Fruit fly (Drosophila melanogaster) whole organism: ENCODE data around the gene CG11030.

ENCODE experiments used
- CG8478 ChIP-seq: fragments of >200 bp; optimal IDR thresholded peaks from 2 replicates; lab custom pipeline; 2018; ENCODE audit warnings: inconsistent platforms
- Dll ChIP-seq: fragments of >200 bp; optimal IDR thresholded peaks from 2 replicates; lab custom pipeline; 2017
- EcR ChIP-seq, 2 experiments: fragments of >200 bp; optimal IDR thresholded peaks; 2 replicates each; lab custom pipeline; 2017; ENCODE audit warnings: missing biosample characterization in 2 of 2, missing genetic modification characterization in 2 of 2, missing genetic modification reagents in 2 of 2
- pan ChIP-seq: fragments of >200 bp; optimal IDR thresholded peaks from 2 replicates; lab custom pipeline; 2017
- psq ChIP-seq: fragments of >200 bp; optimal IDR thresholded peaks from 2 replicates; lab custom pipeline; 2017
- usp ChIP-seq: fragments of >200 bp; optimal IDR thresholded peaks from 2 replicates; lab custom pipeline; 2017; ENCODE audit warnings: missing biosample characterization, missing genetic modification characterization, mixed read lengths

CG11030 gene

DNA sequence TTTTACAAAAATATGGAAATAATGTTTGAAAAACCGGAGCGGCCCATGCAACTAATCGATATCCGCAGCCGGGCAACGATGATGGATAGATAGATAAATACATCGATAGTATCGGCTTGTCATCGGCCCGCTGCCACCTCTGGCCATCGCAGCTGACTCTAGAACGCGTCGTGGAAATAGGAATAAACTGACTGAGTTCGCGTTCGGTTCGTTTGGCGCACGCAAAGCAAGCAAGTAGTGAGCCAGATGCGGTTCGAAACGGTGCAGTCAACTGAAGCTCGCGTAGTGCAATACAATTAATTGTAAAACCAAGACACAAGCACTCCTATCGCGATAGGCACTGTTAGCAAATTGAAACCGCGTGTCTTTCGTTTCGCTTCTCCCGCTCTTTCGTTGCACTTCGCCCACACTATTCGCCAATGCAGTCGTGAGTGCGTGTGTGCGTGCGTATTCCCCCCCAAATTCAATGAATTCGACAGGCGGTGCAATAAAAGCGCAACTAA lies at the start of gene CG11030:
TSS of gene CG11030 (plus strand) at position 136 of the 503 bp plus-strand sequence.
- TF ChIP-seq CG8478 (lab: Kevin White, UChicago) (no peak), psq (lab: Kevin White, UChicago) (no peak)

DNA sequence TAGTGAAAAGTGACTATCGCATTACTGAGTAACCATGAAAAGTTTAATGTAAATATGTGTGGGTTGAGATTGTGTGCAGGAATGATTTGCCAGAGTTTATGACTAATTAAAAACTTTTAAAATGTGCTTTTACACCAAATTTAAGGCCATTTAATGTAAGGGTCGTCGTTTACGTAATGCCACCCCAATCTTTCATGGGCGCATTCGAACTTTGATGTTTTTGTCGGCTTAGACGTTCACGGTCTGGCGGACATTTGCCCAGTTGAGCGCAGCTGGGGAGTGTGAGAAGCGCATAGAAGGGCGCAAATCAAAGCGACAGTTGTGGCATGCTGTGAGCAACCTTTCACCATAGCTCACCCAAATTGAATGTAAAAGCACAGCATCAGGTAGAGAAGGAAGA lies 46.2 kb upstream of the CG11030 start, which contains the start of gene CG12511:
TSS of gene CG12511 (plus strand) at position 301 of the 400 bp plus-strand sequence.
- no peak for TF ChIP-seq Dll (lab: Kevin White, UChicago)
- TF ChIP-seq pan (lab: Kevin White, UChicago), result no peak
- TF ChIP-seq CG8478 (lab: Kevin White, UChicago), result no peak
- TF ChIP-seq psq (lab: Kevin White, UChicago), result no peak
- no peak for TF ChIP-seq usp
- no peak for TF ChIP-seq EcR (GFP tag; optimal IDR thresholded peaks at IDR 0.05; lab: Kevin White, UChicago)

DNA sequence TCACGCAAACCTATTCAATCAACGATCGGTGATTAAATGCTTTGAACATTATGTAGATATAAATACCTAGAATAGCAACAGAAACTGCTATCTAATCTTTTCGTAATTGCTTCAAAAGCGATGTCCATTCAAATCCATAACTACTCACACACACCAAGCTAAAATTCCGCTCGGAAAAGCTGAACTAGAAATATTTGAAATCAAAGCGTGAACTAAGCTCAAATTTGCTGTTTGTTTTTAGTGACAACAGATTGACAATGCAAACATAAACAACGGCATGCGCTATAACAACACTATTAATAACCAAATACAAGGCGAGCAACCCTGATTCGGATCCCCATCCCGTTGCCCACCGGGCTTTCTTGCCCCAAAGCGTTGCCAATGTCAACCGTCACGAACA lies 18.4 kb upstream of the CG11030 start, which contains the start of gene CG7236:
TSS of gene CG7236 (plus strand) at position 301 of the 400 bp plus-strand sequence.
- no peak for TF ChIP-seq pan (lab: Kevin White, UChicago)
- no peak for TF ChIP-seq Dll (lab: Kevin White, UChicago)
- no peak for TF ChIP-seq usp
- TF ChIP-seq EcR (GFP tag; optimal IDR thresholded peaks at IDR 0.05; lab: Kevin White, UChicago), result no peak
- TF ChIP-seq psq (lab: Kevin White, UChicago), result no peak
- no peak for TF ChIP-seq CG8478 (lab: Kevin White, UChicago)

DNA sequence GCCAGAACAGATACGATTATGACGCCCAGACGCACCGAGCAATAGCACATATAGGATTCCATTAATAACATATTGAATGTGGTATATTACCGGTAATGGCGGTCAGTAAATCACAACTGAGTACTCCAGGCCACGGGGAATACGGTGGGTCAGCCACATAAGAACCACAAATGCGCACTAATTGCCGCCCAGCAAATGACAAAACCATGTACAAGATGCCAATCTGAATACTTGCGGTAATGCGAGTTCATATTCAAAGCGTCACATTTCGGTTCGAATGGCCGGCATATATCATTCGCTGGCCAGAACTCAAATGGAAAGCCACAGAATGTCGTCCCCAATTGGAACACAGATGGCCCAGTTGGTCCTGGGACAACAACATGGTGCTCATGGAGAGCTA lies 7.9 kb upstream of the CG11030 start, which contains the start of the genes CG14007 and CG34011:
TSS of gene CG14007 (minus strand) at position 101 of the 400 bp plus-strand sequence.
TSS of gene CG34011 (plus strand) at position 122 of the 400 bp plus-strand sequence.
- TF ChIP-seq CG8478 (lab: Kevin White, UChicago), result no peak

DNA sequence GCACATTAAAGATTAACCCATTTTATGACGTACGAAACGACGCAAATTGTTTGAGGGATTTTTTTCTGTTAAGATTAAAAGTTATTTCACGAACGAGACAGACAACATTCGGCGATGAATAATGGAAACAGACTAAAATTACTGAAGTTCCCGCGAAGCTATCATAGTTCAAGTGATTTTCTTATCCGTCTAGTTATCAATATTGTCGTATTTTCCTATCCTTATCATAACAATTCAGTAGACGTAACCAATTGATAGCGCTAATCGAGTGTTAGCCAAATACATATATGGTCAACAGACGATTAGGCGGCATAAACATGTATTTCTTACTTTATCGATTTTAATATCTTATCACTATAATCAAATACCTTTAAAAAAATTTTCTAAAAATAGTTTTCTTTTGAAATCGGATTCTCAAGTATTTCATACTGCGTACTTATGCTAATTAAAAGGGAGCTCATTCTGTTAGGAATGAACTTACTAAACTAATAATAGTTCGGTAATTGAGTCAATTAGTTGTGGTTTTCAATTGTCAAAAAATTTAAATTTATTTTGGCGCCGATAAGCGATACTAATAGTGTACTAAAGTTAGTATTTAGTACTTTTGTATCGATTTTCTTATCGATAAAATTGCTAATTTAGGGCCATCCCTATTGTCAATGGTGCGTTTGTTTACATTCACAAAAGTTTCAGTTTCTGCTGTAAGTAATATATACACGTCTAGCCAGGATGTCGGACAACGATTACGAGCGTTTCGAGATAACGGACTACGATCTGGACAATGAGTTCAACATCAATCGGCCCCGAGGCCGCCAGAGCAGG lies 3.8 kb upstream of the CG11030 start, which contains the start of the genes CG11149 and sip1:
TSS of gene CG11149 (minus strand) at position 493 of the 822 bp plus-strand sequence.
TSS of gene sip1 (plus strand) at position 645 of the 822 bp plus-strand sequence.
- TF ChIP-seq psq (lab: Kevin White, UChicago) (no peak), Dll (lab: Kevin White, UChicago) (no peak), pan (lab: Kevin White, UChicago) (no peak), EcR (GFP tag; optimal IDR thresholded peaks at IDR 0.05; lab: Kevin White, UChicago) (no peak), usp (no peak), CG8478 (lab: Kevin White, UChicago) (no peak)

DNA sequence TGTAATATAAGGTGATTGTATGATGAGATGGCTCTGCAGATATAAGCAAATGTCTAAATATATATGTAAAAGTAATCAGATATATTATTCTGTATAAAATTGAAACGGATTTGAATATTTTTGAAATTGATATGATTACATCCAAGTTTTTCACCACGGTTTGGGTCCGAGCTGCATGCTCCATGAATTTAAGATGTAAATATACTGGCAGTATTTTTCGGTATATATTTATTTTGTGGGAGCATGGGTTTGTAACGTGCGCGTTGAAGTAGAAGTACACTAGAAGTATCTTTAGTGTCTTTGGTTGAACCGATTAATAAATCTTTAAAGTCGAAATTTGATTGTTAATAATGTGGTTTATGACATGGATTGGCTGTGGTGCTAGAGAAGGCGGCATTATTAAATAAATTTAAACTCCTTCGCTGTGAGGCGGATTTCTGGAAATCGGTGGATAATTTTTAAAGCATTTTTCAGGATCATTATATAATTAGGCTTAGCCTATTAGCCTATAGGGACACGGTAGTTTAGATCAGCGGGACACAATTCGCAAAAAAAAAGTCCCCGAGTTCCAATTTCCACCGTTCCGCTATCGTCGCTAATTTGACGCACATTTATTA lies 489 bp upstream of the CG11030 start:
- TF ChIP-seq Dll (lab: Kevin White, UChicago) (no peak), usp (no peak), pan (lab: Kevin White, UChicago) (no peak)

DNA sequence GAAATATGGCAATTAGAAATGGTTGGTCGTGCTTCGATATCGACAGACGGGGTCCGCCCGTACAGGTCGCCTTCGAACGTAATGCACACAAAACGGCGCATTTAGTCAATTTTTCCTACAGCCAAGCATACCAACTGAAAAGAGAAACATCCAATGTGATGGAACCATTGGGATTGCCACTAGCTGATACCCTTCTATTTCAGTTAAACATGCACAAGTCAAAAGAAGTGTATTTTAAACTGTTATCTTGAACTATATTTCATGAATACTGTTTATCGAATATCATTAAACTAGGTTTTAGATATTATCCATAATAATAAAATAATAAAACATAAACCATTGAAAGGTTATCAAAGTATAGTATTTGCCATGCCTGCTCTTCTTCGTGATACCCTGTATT lies 1.6 kb downstream of the CG11030 start:
- TF ChIP-seq Dll (lab: Kevin White, UChicago) (no peak), usp (no peak), CG8478 (lab: Kevin White, UChicago) (no peak), psq (lab: Kevin White, UChicago) (no peak), pan (lab: Kevin White, UChicago) (no peak), EcR (GFP tag; optimal IDR thresholded peaks at IDR 0.05; lab: Kevin White, UChicago) (no peak)

DNA sequence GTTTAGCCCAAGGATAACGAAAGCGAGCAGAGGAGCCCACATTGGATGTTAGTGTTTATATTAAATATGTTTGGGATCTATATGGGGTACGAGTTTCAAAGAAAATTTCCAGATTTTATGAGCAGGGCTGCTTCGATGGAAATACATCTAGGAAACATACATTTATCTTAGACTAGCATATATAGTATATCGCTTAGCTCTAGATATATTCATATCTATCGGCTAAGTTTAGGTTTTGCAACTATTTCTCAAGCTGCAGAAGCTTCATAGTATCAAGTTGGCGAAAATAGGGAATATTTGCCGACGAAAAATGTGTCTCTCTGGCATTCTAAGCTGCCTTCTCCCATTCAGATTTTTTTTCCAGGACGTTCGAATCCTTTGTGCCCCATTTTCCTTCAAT lies 4.3 kb downstream of the CG11030 start, which contains the start of gene CG14006:
TSS of gene CG14006 (minus strand) at position 101 of the 400 bp plus-strand sequence.
- no peak for TF ChIP-seq usp
- TF ChIP-seq Dll (lab: Kevin White, UChicago), result no peak
- no peak for TF ChIP-seq pan (lab: Kevin White, UChicago)
- no peak for TF ChIP-seq EcR (GFP tag; optimal IDR thresholded peaks at IDR 0.05; lab: Kevin White, UChicago)
- TF ChIP-seq CG8478 (lab: Kevin White, UChicago), result no peak
- TF ChIP-seq psq (lab: Kevin White, UChicago), result no peak

DNA sequence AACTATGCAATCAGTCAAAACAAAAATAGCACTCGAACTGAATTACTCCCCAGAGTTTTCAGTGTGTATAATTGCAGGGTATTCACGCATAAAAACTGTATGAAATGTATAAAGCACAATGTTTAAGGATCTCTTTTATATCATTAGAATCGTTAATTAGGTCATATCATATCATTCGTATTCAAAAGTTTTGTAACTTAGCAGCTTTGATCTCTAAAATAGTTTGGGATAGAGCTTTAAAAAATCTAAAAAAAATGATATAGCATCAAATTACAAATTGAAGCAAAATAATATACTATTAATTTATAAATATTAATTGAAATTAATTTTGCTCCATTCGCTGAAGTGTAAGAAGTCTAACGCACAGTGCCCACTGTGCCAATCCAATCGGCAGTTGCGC lies 6.0 kb downstream of the CG11030 start:
- TF ChIP-seq Dll (lab: Kevin White, UChicago), result no peak
- TF ChIP-seq EcR (GFP tag; optimal IDR thresholded peaks at IDR 0.05; lab: Kevin White, UChicago), result no peak
- no peak for TF ChIP-seq psq (lab: Kevin White, UChicago)
- TF ChIP-seq CG8478 (lab: Kevin White, UChicago), result no peak
- no peak for TF ChIP-seq pan (lab: Kevin White, UChicago)
- no peak for TF ChIP-seq usp

DNA sequence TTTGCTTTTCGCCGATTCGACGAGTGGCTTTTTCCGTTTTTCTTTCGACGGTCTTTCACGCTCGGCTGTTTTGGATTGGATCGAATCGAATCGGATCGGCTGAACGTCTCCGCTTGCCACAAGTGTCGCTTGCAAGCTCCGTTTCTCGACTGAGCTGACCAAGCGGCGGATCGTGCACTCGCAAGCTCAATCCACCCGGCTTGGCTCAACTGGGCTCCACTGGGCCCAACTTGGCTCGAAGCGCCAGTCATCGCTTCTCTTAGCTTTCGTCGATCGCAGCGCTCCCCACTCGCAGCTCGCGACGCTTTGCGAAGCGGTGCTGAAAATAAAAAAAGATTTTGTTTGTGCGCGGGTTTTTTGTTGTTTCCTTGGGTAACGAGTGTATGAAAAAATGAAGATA lies 16.3 kb downstream of the CG11030 start:
- TF ChIP-seq pan (lab: Kevin White, UChicago) (no peak), psq (lab: Kevin White, UChicago) (no peak), CG8478 (lab: Kevin White, UChicago) (no peak), EcR (GFP tag; optimal IDR thresholded peaks at IDR 0.05; lab: Kevin White, UChicago) (no peak), Dll (lab: Kevin White, UChicago) (no peak), usp (no peak)

DNA sequence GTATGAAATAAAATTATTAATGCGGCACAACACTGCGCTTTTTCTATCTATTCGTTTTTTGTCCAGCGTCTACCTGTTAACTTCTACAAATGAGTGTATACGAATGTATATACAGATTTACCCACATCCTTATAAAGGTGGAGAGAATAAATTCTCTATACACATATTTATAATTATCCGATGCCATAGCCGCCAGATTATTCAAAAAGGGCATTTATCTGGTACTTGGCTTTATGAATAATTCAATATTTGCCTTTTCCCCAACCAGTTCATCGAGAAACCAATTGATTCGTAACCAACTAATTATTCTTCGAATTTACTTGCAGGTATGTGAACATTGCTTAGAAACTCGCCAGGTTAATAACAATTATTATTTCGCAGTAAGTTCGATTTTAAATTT lies 16.7 kb downstream of the CG11030 start, which contains the start of gene CG11147:
TSS of gene CG11147 (minus strand) at position 101 of the 400 bp plus-strand sequence.
- no peak for TF ChIP-seq psq (lab: Kevin White, UChicago)
- TF ChIP-seq CG8478 (lab: Kevin White, UChicago), result no peak
- TF ChIP-seq Dll (lab: Kevin White, UChicago), result no peak
- TF ChIP-seq pan (lab: Kevin White, UChicago), result no peak
- no peak for TF ChIP-seq usp
- TF ChIP-seq EcR (GFP tag; optimal IDR thresholded peaks at IDR 0.05; lab: Kevin White, UChicago), result no peak
